Worm (Caenorhabditis elegans) whole organism, L1 larva: ENCODE measurements around the gene C45G9.14.

Experiments
- egl-27 ChIP-seq, 2 experiments: fragments of 150-350 bp in 1 of 2; sonication (generic microtip); optimal IDR thresholded peaks; 3 replicates each; lab custom pipeline; 2017 to 2018; ENCODE audit warnings: missing biosample characterization in 2 of 2, missing genetic modification characterization in 2 of 2, missing genetic modification reagents in 2 of 2
- skn-1 ChIP-seq: fragments of 150-350 bp; optimal IDR thresholded peaks from 2 replicates; lab custom pipeline; 2014; ENCODE audit warnings: missing biosample characterization, missing genetic modification characterization

DNA sequence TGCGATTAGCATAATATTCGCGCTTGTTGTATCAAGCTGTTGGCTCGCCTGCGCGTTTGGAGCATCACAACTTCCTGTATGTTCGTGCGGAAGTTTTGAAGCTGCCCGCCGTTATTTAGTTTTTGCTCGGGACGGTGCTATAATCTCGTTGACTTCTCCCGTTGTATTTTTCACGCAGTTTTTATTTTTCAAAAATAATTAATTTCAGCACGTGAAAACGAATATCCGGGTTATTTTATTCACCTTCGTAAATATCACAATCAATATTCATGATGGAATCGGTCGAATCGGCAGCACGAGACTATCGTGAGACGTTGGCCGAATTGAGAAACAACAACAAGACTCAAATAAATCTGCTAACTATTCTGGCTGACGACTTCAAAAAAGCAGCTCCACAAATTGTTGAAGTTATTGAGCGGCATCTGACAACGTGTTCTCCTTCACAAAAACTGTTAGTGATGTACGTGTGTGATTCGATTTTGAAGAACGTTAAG is 19.6 kb upstream of the C45G9.14 start:
- TF ChIP-seq egl-27 (tag; optimal IDR thresholded peaks at IDR 0.05; lab: Kevin White, UChicago) (no peak), skn-1 (tag; lab: Kevin White, UChicago) (no peak)
